Worm (Caenorhabditis elegans): ENCODE results near the gene clec-33.

clec-33 gene

ce11 chrV:16869740-16870139, at the start of gene clec-33:
Gene clec-33, minus strand, starts transcription at chrV:16869840.
- TF ChIP-seq lsy-27 (tag; optimal IDR thresholded peaks at IDR 0.05; ENCODE audit: borderline replicate concordance, insufficient read depth) (no peak), hmg-1.2 (GFP tag; IDR thresholded peaks at IDR 0.05) (no peak), die-1 (tag; optimal IDR thresholded peaks at IDR 0.05) (no peak), ztf-26 (tag; optimal IDR thresholded peaks at IDR 0.05) (no peak), lin-40 (tag; optimal IDR thresholded peaks at IDR 0.05) (no peak), nhr-90 (tag; optimal IDR thresholded peaks at IDR 0.05) (no peak), bed-2 (GFP tag; IDR thresholded peaks at IDR 0.05) (no peak), hmg-20 (GFP tag; IDR thresholded peaks at IDR 0.05) (no peak), rec-8 (tag; optimal IDR thresholded peaks at IDR 0.05) (no peak), nhr-27 (tag; optimal IDR thresholded peaks at IDR 0.05) (no peak), F49E8.2 (tag; optimal IDR thresholded peaks at IDR 0.05; ENCODE audit: insufficient read depth) (no peak), nfyb-1 (GFP tag; IDR thresholded peaks at IDR 0.05) (no peak), attf-6 (GFP tag; IDR thresholded peaks at IDR 0.05) (no peak), F57C9.4 (tag; optimal IDR thresholded peaks at IDR 0.05) (no peak), Y79H2A.3 (GFP tag; conservative IDR thresholded peaks at IDR 0.05) (no peak), lsl-1 (GFP tag; optimal IDR thresholded peaks at IDR 0.05) (no peak)

- TF ChIP-seq madf-6 (GFP tag; IDR thresholded peaks at IDR 0.05) = no peak
- peak; percentile 73 for TF ChIP-seq lsl-1 (GFP tag; optimal IDR thresholded peaks at IDR 0.05)
- TF ChIP-seq nfya-2 (GFP tag; IDR thresholded peaks at IDR 0.05) = no peak
- no peak for TF ChIP-seq let-526 (GFP tag; IDR thresholded peaks at IDR 0.05)
- no peak for TF ChIP-seq Y79H2A.3 (GFP tag; conservative IDR thresholded peaks at IDR 0.05)
- TF ChIP-seq unc-62 (GFP tag; optimal IDR thresholded peaks at IDR 0.05) = no peak
Observed at ce11 chrV:16918378-16918777, 48.7 kb upstream of the clec-33 start, which contains the start of the genes fbxa-206 and Y102A5C.2. Gene fbxa-206, minus strand, starts transcription at chrV:16918478. Gene Y102A5C.2, plus strand, starts transcription at chrV:16918731.

- TF ChIP-seq mes-4 (tag; optimal IDR thresholded peaks at IDR 0.05) (no peak), Y67H2A.10 (GFP tag; conservative IDR thresholded peaks at IDR 0.05) (no peak), atf-7 (tag; optimal IDR thresholded peaks at IDR 0.05) (no peak), fkh-3 (tag; optimal IDR thresholded peaks at IDR 0.05) (no peak), gei-17 (GFP tag; optimal IDR thresholded peaks at IDR 0.05) (no peak), ceh-58 (GFP tag; IDR thresholded peaks at IDR 0.05) (no peak), B0019.2 (GFP tag; conservative IDR thresholded peaks at IDR 0.05) (no peak), bed-1 (GFP tag; IDR thresholded peaks at IDR 0.05) (no peak), F49E8.2 (tag; optimal IDR thresholded peaks at IDR 0.05; ENCODE audit: insufficient read depth) (no peak), sdz-38 (tag; optimal IDR thresholded peaks at IDR 0.05) (no peak), ceh-27 (GFP tag; optimal IDR thresholded peaks at IDR 0.05) (no peak)
Observed at ce11 chrV:16916079-16916478, 46.4 kb upstream of the clec-33 start, which contains the start of gene F09C6.10. Gene F09C6.10, minus strand, starts transcription at chrV:16916179.

- TF ChIP-seq ztf-22 (GFP tag; optimal IDR thresholded peaks at IDR 0.05) (no peak), ztf-25 (GFP tag; IDR thresholded peaks at IDR 0.05) (no peak), Y95B8A.8 (GFP tag; IDR thresholded peaks at IDR 0.05) (no peak), xnd-1 (tag; optimal IDR thresholded peaks at IDR 0.05) (no peak), him-1 (tag; optimal IDR thresholded peaks at IDR 0.05) (no peak), Y53G8AR.9 (GFP tag; conservative IDR thresholded peaks at IDR 0.05) (no peak), ets-4 (GFP tag; optimal IDR thresholded peaks at IDR 0.05) (no peak), B0019.2 (GFP tag; conservative IDR thresholded peaks at IDR 0.05) (no peak), madf-3 (GFP tag; IDR thresholded peaks at IDR 0.05) (no peak), ztf-6 (GFP tag; IDR thresholded peaks at IDR 0.05) (no peak)
Observed at ce11 chrV:16911934-16912333, 42.3 kb upstream of the clec-33 start, which contains the start of gene nhr-116. Gene nhr-116, plus strand, starts transcription at chrV:16912234.
